Worm (Caenorhabditis elegans): Measurements from ENCODE around the gene svh-1.

svh-1 gene

DNA sequence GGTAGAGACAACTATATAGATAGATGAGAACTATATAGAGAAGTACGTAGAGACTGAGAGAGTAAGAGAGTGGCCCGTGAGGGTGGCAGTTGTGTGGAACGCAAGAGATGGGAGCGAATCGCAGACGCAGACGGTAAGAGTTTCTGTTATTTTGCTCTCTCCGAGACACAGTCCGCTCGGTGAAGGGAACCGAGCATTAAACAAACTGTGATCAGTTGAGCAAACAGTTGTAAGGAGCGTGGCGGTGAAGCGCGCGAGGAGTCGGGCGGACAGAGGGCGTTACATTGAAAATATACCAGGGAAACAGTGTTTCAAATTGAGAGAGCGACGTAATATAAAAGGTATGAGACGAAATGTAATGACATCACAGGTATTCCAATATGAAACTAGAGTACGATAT lies 23.1 kb downstream of the svh-1 start (continued):
- TF ChIP-seq sup-37 (GFP tag; optimal IDR thresholded peaks at IDR 0.05), result peak; percentile 11
- no peak for TF ChIP-seq C16A3.4 (tag; optimal IDR thresholded peaks at IDR 0.05)
- peak; percentile 63 for TF ChIP-seq tbx-2 (tag; optimal IDR thresholded peaks at IDR 0.05)
- no peak for TF ChIP-seq ets-5 (GFP tag; IDR thresholded peaks at IDR 0.05)
- TF ChIP-seq Y116A8C.19 (tag; optimal IDR thresholded peaks at IDR 0.05; ENCODE audit: borderline replicate concordance), result no peak
- no peak for TF ChIP-seq nhr-12 (tag; optimal IDR thresholded peaks at IDR 0.05)

DNA sequence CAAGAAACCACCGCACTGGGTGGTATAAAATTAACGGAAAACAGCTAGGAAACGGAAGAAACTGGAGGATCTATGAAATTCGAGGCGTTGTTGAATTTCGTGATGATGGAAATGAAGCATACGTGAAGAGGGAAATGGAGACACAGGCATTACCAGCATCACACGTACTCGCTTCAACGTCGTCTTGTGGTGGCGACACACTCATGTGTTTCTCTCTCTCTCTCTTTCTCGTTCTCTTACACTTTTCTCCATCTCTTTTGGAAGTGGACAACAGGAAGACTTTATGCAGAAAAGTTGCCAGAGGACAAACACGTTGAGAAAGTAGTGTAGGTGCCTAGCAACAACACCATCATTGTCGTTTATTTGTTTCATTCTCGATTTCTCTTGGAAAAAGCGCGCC lies 26.0 kb downstream of the svh-1 start:
- TF ChIP-seq ceh-63 (GFP tag; optimal IDR thresholded peaks at IDR 0.05) (no peak), pax-3 (tag; optimal IDR thresholded peaks at IDR 0.05) (no peak), C04F5.9 (tag; optimal IDR thresholded peaks at IDR 0.05) (no peak), nhr-237 (tag; optimal IDR thresholded peaks at IDR 0.05) (no peak), irx-1 (tag; optimal IDR thresholded peaks at IDR 0.05) (peak; percentile 23), nhr-11 (tag; optimal IDR thresholded peaks at IDR 0.05) (peak; percentile 16), ztf-11 (tag; optimal IDR thresholded peaks at IDR 0.05) (no peak), mep-1 (tag; optimal IDR thresholded peaks at IDR 0.05) (peak; percentile 37), unc-130 (tag; optimal IDR thresholded peaks at IDR 0.05) (no peak), nhr-19 (GFP tag; conservative IDR thresholded peaks at IDR 0.05) (no peak), skn-1 (tag; optimal IDR thresholded peaks at IDR 0.05) (no peak), F16B12.6 (tag; optimal IDR thresholded peaks at IDR 0.05) (no peak), rnt-1 (tag; optimal IDR thresholded peaks at IDR 0.05) (no peak), blmp-1 (tag; optimal IDR thresholded peaks at IDR 0.05) (peak; percentile 75), jun-1 (tag; optimal IDR thresholded peaks at IDR 0.05) (no peak), lin-35 (GFP tag; optimal IDR thresholded peaks at IDR 0.05) (peak; percentile 23 to 47), efl-1 (optimal IDR thresholded peaks at IDR 0.05) (peak in 1 of 2 experiments; percentile 16), efl-1 (GFP tag; optimal IDR thresholded peaks at IDR 0.05 in 1 of 2) (no peak), egl-27 (tag; optimal IDR thresholded peaks at IDR 0.05) (no peak), hlh-4 (tag; optimal IDR thresholded peaks at IDR 0.05) (no peak), nhr-90 (tag; optimal IDR thresholded peaks at IDR 0.05; ENCODE audit: poor library complexity) (no peak), snu-23 (GFP tag; optimal IDR thresholded peaks at IDR 0.05) (peak; percentile 45), fkh-10 (GFP tag; optimal IDR thresholded peaks at IDR 0.05) (no peak), unc-86 (tag; optimal IDR thresholded peaks at IDR 0.05) (peak; percentile 33), nhr-47 (tag; optimal IDR thresholded peaks at IDR 0.05) (peak; percentile 34), ceh-8 (GFP tag; optimal IDR thresholded peaks at IDR 0.05) (no peak), swsn-7 (tag; optimal IDR thresholded peaks at IDR 0.05) (peak; percentile 40), lin-14 (GFP tag; optimal IDR thresholded peaks at IDR 0.05) (peak; percentile 78), ceh-82 (tag; optimal IDR thresholded peaks at IDR 0.05) (peak in 1 of 3 experiments; percentile 11), isw-1 (GFP tag; IDR thresholded peaks at IDR 0.05) (no peak), tbx-2 (tag; optimal IDR thresholded peaks at IDR 0.05) (peak; percentile 23), mdl-1 (tag; optimal IDR thresholded peaks at IDR 0.05) (peak in 1 of 2 experiments; percentile 39), sptf-1 (tag; optimal IDR thresholded peaks at IDR 0.05) (no peak), nhr-20 (tag; optimal IDR thresholded peaks at IDR 0.05) (peak; percentile 36), nhr-84 (tag; optimal IDR thresholded peaks at IDR 0.05) (no peak), C16A3.4 (tag; optimal IDR thresholded peaks at IDR 0.05) (peak; percentile 13), dpl-1 (GFP tag; optimal IDR thresholded peaks at IDR 0.05) (no peak), zag-1 (tag; optimal IDR thresholded peaks at IDR 0.05) (no peak), sup-37 (GFP tag; optimal IDR thresholded peaks at IDR 0.05) (no peak), nhr-71 (tag; optimal IDR thresholded peaks at IDR 0.05) (peak; percentile 63), nhr-85 (tag) (no peak), sox-4 (tag; optimal IDR thresholded peaks at IDR 0.05) (no peak), ceh-90 (tag; optimal IDR thresholded peaks at IDR 0.05) (no peak), lsy-2 (tag; optimal IDR thresholded peaks at IDR 0.05) (peak; percentile 10 to 56), egl-13 (tag; optimal IDR thresholded peaks at IDR 0.05) (no peak), fkh-8 (tag; optimal IDR thresholded peaks at IDR 0.05) (peak; percentile 81)
